Worm (Caenorhabditis elegans) whole organism, L3 larva: ENCODE measurements around the gene ZK131.11.
"Not testable (repeated sequence)": the region's sequence is repeated elsewhere in the genome, so short reads cannot be mapped to it uniquely, and the experiment has no call there.

Experiments
- egl-27 ChIP-seq: sonication (generic microtip); optimal IDR thresholded peaks from 4 replicates; lab custom pipeline; 2017; ENCODE audit warnings: missing biosample characterization, missing genetic modification reagents, missing genetic modification characterization
- nhr-11 ChIP-seq: fragments of 150-350 bp; optimal IDR thresholded peaks from 2 replicates; lab custom pipeline; 2014; ENCODE audit warnings: missing biosample characterization, missing genetic modification characterization
- pha-4 ChIP-seq: fragments of 150-350 bp; optimal IDR thresholded peaks from 2 replicates; lab custom pipeline; 2014; ENCODE audit warnings: missing biosample characterization, missing genetic modification reagents, missing genetic modification characterization
- unc-39 ChIP-seq: sonication (generic microtip); optimal IDR thresholded peaks from 4 replicates; lab custom pipeline; 2017; ENCODE audit warnings: missing biosample characterization, missing genetic modification characterization

- TF ChIP-seq nhr-11; pha-4; egl-27 (tag; lab: Kevin White, UChicago); unc-39 (tag; lab: Kevin White, UChicago): not testable (repeated sequence)
Measured at ce11 chrII:13818043-13818442, 26.0 kb downstream of the ZK131.11 start, which contains the start of gene his-16.
